Worm (Caenorhabditis elegans) whole organism, L3 larva: Measurements from ENCODE around the gene C25E10.5.

Source experiments
- ZK546.5 ChIP-seq: sonication (generic microtip); optimal IDR thresholded peaks from 2 replicates; lab custom pipeline; 2017; ENCODE audit warnings: missing biosample characterization, missing genetic modification characterization
- ama-1 ChIP-seq: fragments of 150-350 bp; optimal IDR thresholded peaks from 2 replicates; lab custom pipeline; 2018
- ceh-16 ChIP-seq: sonication (generic microtip); optimal IDR thresholded peaks from 2 replicates; lab custom pipeline; 2017; ENCODE audit warnings: missing biosample characterization, missing genetic modification characterization
- ceh-28 ChIP-seq: fragments of 150-350 bp; optimal IDR thresholded peaks from 2 replicates; lab custom pipeline; 2014; ENCODE audit warnings: missing biosample characterization, missing genetic modification reagents, missing genetic modification characterization
- ceh-82 ChIP-seq: fragments of 150-350 bp; optimal IDR thresholded peaks from 2 replicates; lab custom pipeline; 2014; ENCODE audit warnings: missing biosample characterization, missing genetic modification characterization
- daf-12 ChIP-seq: fragments of 150-350 bp; optimal IDR thresholded peaks from 2 replicates; lab custom pipeline; 2014; ENCODE audit warnings: missing biosample characterization, missing genetic modification reagents, missing genetic modification characterization
- egl-27 ChIP-seq: sonication (generic microtip); optimal IDR thresholded peaks from 4 replicates; lab custom pipeline; 2017; ENCODE audit warnings: missing biosample characterization, missing genetic modification reagents, missing genetic modification characterization
- egl-5 ChIP-seq: fragments of 150-350 bp; optimal IDR thresholded peaks from 2 replicates; lab custom pipeline; 2017; ENCODE audit warnings: missing biosample characterization, missing genetic modification reagents, missing genetic modification characterization, inconsistent platforms
- elt-2 ChIP-seq: sonication (generic microtip); optimal IDR thresholded peaks from 2 replicates; lab custom pipeline; 2016; ENCODE audit warnings: missing genetic modification reagents, mild to moderate bottlenecking, missing genetic modification characterization, missing compliant biosample characterization
- elt-3 ChIP-seq, 3 experiments: fragments of 150-350 bp in 1 of 3; sonication (generic microtip) in 2 of 3; optimal IDR thresholded peaks; 2 replicates in 2 of 3; 4 replicates in 1 of 3; lab custom pipeline; 2014 to 2017; ENCODE audit warnings: missing biosample characterization in 3 of 3, missing genetic modification characterization in 3 of 3
- fkh-2 ChIP-seq: fragments of 150-350 bp; optimal IDR thresholded peaks from 2 replicates; lab custom pipeline; 2014; ENCODE audit warnings: missing biosample characterization, missing genetic modification reagents, missing genetic modification characterization
- fos-1 ChIP-seq: fragments of 150-350 bp; optimal IDR thresholded peaks from 2 replicates; lab custom pipeline; 2014; ENCODE audit warnings: missing biosample characterization, missing genetic modification characterization
- hmg-11 ChIP-seq: sonication (generic microtip); optimal IDR thresholded peaks from 2 replicates; lab custom pipeline; 2016; ENCODE audit warnings: missing genetic modification characterization, missing compliant biosample characterization
- jun-1 ChIP-seq: fragments of 150-350 bp; optimal IDR thresholded peaks from 2 replicates; lab custom pipeline; 2014; ENCODE audit warnings: missing biosample characterization, missing genetic modification reagents, missing genetic modification characterization
- lin-15B ChIP-seq: fragments of 150-350 bp; optimal IDR thresholded peaks from 2 replicates; lab custom pipeline; 2014; ENCODE audit warnings: missing biosample characterization, missing genetic modification characterization
- lin-39 ChIP-seq: fragments of 150-350 bp; optimal IDR thresholded peaks from 2 replicates; lab custom pipeline; 2018; ENCODE audit warnings: missing biosample characterization, missing genetic modification reagents, missing genetic modification characterization
- mdl-1 ChIP-seq: fragments of 150-350 bp; optimal IDR thresholded peaks from 2 replicates; lab custom pipeline; 2014; ENCODE audit warnings: missing biosample characterization, missing genetic modification characterization
- mml-1 ChIP-seq: fragments of 150-350 bp; sonication (generic microtip); optimal IDR thresholded peaks from 3 replicates; lab custom pipeline; 2014; ENCODE audit warnings: missing biosample characterization, missing genetic modification characterization
- nhr-11 ChIP-seq: fragments of 150-350 bp; optimal IDR thresholded peaks from 2 replicates; lab custom pipeline; 2014; ENCODE audit warnings: missing biosample characterization, missing genetic modification characterization
- nhr-12 ChIP-seq: fragments of 150-350 bp; optimal IDR thresholded peaks from 2 replicates; lab custom pipeline; 2014; ENCODE audit warnings: missing biosample characterization, missing genetic modification characterization
- nhr-23 ChIP-seq: fragments of 150-350 bp; optimal IDR thresholded peaks from 2 replicates; lab custom pipeline; 2014; ENCODE audit warnings: missing biosample characterization, missing genetic modification reagents, missing genetic modification characterization
- nhr-237 ChIP-seq: fragments of 150-350 bp; optimal IDR thresholded peaks from 2 replicates; lab custom pipeline; 2014; ENCODE audit warnings: missing biosample characterization, missing genetic modification characterization
- nhr-25 ChIP-seq: sonication (generic microtip); optimal IDR thresholded peaks from 2 replicates; lab custom pipeline; 2017; ENCODE audit warnings: missing biosample characterization, missing genetic modification characterization
- nhr-28 ChIP-seq: fragments of 150-350 bp; optimal IDR thresholded peaks from 2 replicates; lab custom pipeline; 2014; ENCODE audit warnings: missing biosample characterization, missing genetic modification characterization
- nhr-43 ChIP-seq: sonication (generic microtip); optimal IDR thresholded peaks from 2 replicates; lab custom pipeline; 2016; ENCODE audit warnings: mild to moderate bottlenecking, missing genetic modification characterization, missing compliant biosample characterization; ENCODE audit not compliant: poor library complexity, severe bottlenecking
- nhr-67 ChIP-seq: fragments of 150-350 bp; optimal IDR thresholded peaks from 2 replicates; lab custom pipeline; 2014; ENCODE audit warnings: missing biosample characterization, missing genetic modification characterization
- nhr-77 ChIP-seq: fragments of 150-350 bp; optimal IDR thresholded peaks from 2 replicates; lab custom pipeline; 2014; ENCODE audit warnings: missing biosample characterization, missing genetic modification characterization
- pha-4 ChIP-seq: fragments of 150-350 bp; optimal IDR thresholded peaks from 2 replicates; lab custom pipeline; 2014; ENCODE audit warnings: missing biosample characterization, missing genetic modification reagents, missing genetic modification characterization
- pqm-1 ChIP-seq: fragments of 150-350 bp; optimal IDR thresholded peaks from 2 replicates; lab custom pipeline; 2017; ENCODE audit warnings: missing biosample characterization, missing genetic modification characterization, inconsistent platforms
- skn-1 ChIP-seq: fragments of 150-350 bp; optimal IDR thresholded peaks from 2 replicates; lab custom pipeline; 2014; ENCODE audit warnings: missing biosample characterization, missing genetic modification characterization
- snpc-4 ChIP-seq: fragments of 150-350 bp; optimal IDR thresholded peaks from 2 replicates; lab custom pipeline; 2014; ENCODE audit warnings: missing biosample characterization, missing genetic modification characterization
- unc-39 ChIP-seq: sonication (generic microtip); optimal IDR thresholded peaks from 4 replicates; lab custom pipeline; 2017; ENCODE audit warnings: missing biosample characterization, missing genetic modification characterization
- unc-62 ChIP-seq: fragments of 150-350 bp; sonication (generic microtip); optimal IDR thresholded peaks from 4 replicates; lab custom pipeline; 2014; ENCODE audit warnings: missing biosample characterization, missing genetic modification reagents, missing genetic modification characterization
- zag-1 ChIP-seq: fragments of 150-350 bp; optimal IDR thresholded peaks from 2 replicates; lab custom pipeline; 2014; ENCODE audit warnings: missing biosample characterization, missing genetic modification characterization
- ztf-11 ChIP-seq: fragments of 150-350 bp; optimal IDR thresholded peaks from 2 replicates; lab custom pipeline; 2014; ENCODE audit warnings: missing biosample characterization, missing genetic modification characterization
- ztf-4 ChIP-seq: fragments of 150-350 bp; optimal IDR thresholded peaks from 2 replicates; lab custom pipeline; 2014; ENCODE audit warnings: missing biosample characterization, missing genetic modification characterization

C25E10.5 gene

DNA sequence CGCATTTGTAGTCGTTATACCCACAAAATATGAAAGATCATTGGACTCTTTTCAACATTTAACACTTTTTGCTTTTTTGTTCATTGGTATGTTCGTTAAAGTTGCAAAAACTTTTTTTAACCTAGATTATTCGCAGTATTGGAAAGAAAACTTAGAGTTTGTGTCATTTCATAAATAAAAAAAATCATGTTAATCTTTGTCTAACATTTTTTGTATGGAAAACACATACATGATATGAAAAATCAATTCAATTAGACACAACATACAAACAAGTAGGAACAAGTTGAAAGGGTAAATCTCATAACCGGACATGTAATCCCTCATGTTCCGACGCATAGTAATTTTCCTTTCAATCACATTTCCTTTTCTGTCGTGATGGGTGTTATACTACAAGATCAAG is 29.2 kb upstream of the C25E10.5 start, which contains the start of gene F59E11.2:
Gene F59E11.2, plus strand, starts transcription at position 301 of the 400 bp plus-strand sequence.
- TF ChIP-seq ceh-16 (tag; lab: Kevin White, UChicago) (no peak), lin-15B (no peak), ama-1 (lab: Kevin White, UChicago) (no peak), ztf-4 (tag; lab: Kevin White, UChicago) (no peak), zag-1 (tag; lab: Kevin White, UChicago) (no peak), unc-39 (tag; lab: Kevin White, UChicago) (no peak), unc-62 (GFP tag; lab: Kevin White, UChicago) (no peak), fkh-2 (tag; lab: Kevin White, UChicago) (no peak), egl-5 (tag; lab: Kevin White, UChicago) (no peak), skn-1 (no peak), pqm-1 (tag; lab: Kevin White, UChicago) (no peak)

DNA sequence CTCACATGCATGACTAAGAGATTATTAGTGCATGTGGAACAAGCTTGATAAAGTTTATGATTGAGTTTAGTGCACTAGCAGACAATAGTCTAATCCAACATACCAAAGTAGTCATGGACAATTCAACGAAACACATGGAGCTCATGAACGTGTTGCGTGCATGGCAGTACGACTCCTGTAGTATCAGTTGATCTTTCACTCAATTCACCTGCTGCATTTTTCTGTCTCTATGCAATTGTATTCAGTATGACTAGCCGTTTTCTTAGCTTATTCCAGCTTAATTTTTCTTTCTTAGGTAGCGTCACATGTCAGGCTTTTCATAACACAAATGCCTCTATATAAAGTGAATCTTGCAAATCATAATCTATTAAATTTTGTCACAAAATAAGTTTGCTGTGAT is 27.1 kb upstream of the C25E10.5 start, which contains the start of gene srx-1:
Gene srx-1, plus strand, starts transcription at position 382 of the 400 bp plus-strand sequence.
- TF ChIP-seq ceh-28 (tag; lab: Kevin White, UChicago) (no peak), elt-2 (tag; lab: Kevin White, UChicago) (no peak), elt-3 (tag; optimal IDR thresholded peaks at IDR 0.05; lab: Kevin White, UChicago) (no peak), zag-1 (tag; lab: Kevin White, UChicago) (no peak), ZK546.5 (no peak), daf-12 (tag; lab: Kevin White, UChicago) (no peak), nhr-67 (no peak), snpc-4 (tag; lab: Kevin White, UChicago) (no peak), mdl-1 (tag; lab: Kevin White, UChicago) (no peak), nhr-43 (tag; lab: Kevin White, UChicago) (no peak), fos-1 (tag; lab: Kevin White, UChicago) (no peak), lin-39 (tag; lab: Kevin White, UChicago) (no peak), jun-1 (tag; lab: Kevin White, UChicago) (no peak), nhr-23 (tag; lab: Kevin White, UChicago) (no peak), nhr-11 (tag; lab: Kevin White, UChicago) (no peak), ztf-4 (tag; lab: Kevin White, UChicago) (no peak), nhr-77 (tag; lab: Kevin White, UChicago) (no peak)
- TF ChIP-seq, all 47 proteins: peak for 0

DNA sequence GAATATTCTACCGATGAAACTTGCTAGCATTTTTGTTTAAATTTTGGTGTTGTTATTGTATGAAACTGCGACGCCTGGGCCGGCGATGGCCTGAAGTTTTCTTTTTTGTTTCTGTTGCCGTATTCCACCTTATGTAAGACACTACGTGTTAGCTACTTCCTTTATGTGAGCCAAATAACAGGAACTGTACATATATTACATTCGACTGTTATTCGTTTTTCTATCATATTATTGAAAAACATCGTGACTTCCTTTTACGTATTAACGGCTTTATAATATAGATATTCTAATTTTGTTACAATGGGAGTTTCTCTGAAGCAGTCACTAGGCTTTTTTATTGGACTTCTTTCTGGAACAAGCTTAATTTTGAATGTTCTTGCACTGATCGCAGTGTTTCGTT is 25.1 kb upstream of the C25E10.5 start, which contains the start of gene srx-3:
Gene srx-3, plus strand, starts transcription at position 301 of the 400 bp plus-strand sequence.
- no peak for TF ChIP-seq ceh-82 (tag; lab: Kevin White, UChicago)
- no peak for TF ChIP-seq nhr-28
- no peak for TF ChIP-seq nhr-237 (tag; lab: Kevin White, UChicago)
- no peak for TF ChIP-seq zag-1 (tag; lab: Kevin White, UChicago)
- no peak for TF ChIP-seq nhr-12
- TF ChIP-seq jun-1 (tag; lab: Kevin White, UChicago) = no peak
- no peak for TF ChIP-seq nhr-67
- TF ChIP-seq ceh-28 (tag; lab: Kevin White, UChicago) = no peak
- TF ChIP-seq nhr-25 (tag; lab: Kevin White, UChicago) = no peak
- no peak for TF ChIP-seq pha-4 (tag; lab: Kevin White, UChicago)
- TF ChIP-seq mdl-1 (tag; lab: Kevin White, UChicago) = no peak
- no peak for TF ChIP-seq ceh-16 (tag; lab: Kevin White, UChicago)

DNA sequence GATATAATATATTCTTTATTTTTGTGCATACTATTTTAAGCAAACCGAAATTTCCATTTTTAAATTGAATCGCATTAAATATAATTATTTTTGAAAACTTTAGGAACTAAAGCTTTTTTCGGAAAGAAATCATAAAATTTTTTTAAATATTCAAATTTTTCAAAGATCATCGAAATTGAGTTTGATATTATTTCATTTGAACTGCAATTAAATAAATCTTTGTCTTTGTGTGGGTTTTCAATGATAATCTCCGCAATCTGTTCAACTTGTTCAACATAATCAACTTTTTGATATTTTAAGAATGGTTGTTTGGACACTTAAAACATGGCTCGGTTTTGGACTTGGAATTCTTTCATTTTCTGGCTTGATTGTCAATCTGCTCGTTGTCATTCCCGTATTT is 21.2 kb upstream of the C25E10.5 start, which contains the start of gene srx-2:
Gene srx-2, plus strand, starts transcription at position 301 of the 400 bp plus-strand sequence.
- TF ChIP-seq elt-2 (tag; lab: Kevin White, UChicago) = no peak
- TF ChIP-seq hmg-11 (tag; lab: Kevin White, UChicago) = no peak
- TF ChIP-seq zag-1 (tag; lab: Kevin White, UChicago) = no peak
- TF ChIP-seq mml-1 = no peak
- no peak for TF ChIP-seq pha-4 (tag; lab: Kevin White, UChicago)

DNA sequence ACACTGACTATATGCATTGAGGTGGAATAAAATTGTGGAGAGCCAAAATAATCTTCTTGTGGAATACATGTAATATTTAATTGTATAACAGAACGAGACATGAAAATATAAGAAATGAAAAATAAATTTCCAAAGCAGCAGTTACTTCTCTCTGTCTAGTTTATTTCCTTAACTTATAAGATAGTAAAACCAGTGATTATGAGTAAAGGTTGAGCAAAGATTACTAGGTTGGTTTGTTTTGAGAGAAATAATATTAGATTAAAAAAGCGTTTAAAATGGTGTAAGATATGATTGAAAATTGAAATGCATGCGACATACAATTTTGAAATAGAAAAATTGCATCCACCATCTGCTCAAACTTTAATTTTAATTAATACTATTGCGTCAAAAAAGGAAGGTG is 16.6 kb upstream of the C25E10.5 start, which contains the start of gene srh-201:
Gene srh-201, minus strand, starts transcription at position 101 of the 400 bp plus-strand sequence.
- no peak for TF ChIP-seq nhr-25 (tag; lab: Kevin White, UChicago)
- no peak for TF ChIP-seq mdl-1 (tag; lab: Kevin White, UChicago)
- TF ChIP-seq ceh-28 (tag; lab: Kevin White, UChicago) = no peak
- TF ChIP-seq ceh-16 (tag; lab: Kevin White, UChicago) = no peak
- TF ChIP-seq nhr-23 (tag; lab: Kevin White, UChicago) = no peak
- TF ChIP-seq ztf-11 (tag; lab: Kevin White, UChicago) = no peak
- no peak for TF ChIP-seq hmg-11 (tag; lab: Kevin White, UChicago)
- TF ChIP-seq egl-27 (tag; lab: Kevin White, UChicago) = no peak
- no peak for TF ChIP-seq jun-1 (tag; lab: Kevin White, UChicago)
- TF ChIP-seq nhr-28 = no peak
- TF ChIP-seq skn-1 = no peak
- no peak for TF ChIP-seq daf-12 (tag; lab: Kevin White, UChicago)
